Fruit fly (Drosophila melanogaster): Measurements from ENCODE around the gene CG16713.

The CG16713 gene

DNA sequence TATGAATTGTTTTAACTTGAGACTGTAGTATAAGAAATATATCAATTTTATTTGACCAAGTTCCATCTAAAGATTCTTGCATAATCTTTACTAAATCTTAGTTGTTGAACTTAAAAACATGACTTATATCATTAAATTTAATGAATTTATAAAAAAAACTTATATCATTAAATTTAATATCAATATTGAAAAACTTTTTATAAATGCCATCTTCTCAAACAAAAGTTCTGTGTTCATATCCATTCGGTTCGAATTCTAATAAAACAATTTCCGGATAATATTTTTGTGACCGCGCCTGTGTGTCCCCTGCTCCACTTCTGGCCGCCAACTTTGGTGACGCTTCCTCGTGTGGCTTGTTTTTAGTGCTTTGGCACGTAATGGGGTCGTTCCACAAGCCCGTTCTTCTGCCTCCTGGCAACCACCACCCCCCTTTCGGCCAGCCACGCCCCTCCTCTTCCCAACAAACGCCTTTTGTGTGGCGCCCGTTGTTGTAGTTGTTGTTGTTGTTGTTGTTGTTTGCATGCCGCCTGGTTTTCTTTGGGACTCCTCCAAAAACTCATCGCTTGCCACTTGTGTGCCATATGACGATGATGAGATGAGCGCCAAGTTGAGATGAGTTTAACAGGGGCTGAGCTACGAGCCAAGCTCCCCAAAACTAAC, 41.9 kb upstream of the CG16713 start (continued):
- TF ChIP-seq Vsx1 (GFP tag; optimal IDR thresholded peaks at IDR 0.05) (no peak), CG15269 (tag; optimal IDR thresholded peaks at IDR 0.05) (peak; percentile 1), gem (tag; optimal IDR thresholded peaks at IDR 0.05) (peak; percentile 53), CG1024 (GFP tag; IDR thresholded peaks at IDR 0.05) (no peak), dati (GFP tag; IDR thresholded peaks at IDR 0.05) (no peak), Awh (GFP tag; IDR thresholded peaks at IDR 0.05) (no peak), CG1529 (GFP tag; optimal IDR thresholded peaks at IDR 0.05) (no peak), CG2120 (GFP tag; optimal IDR thresholded peaks at IDR 0.05) (no peak), CG9437 (GFP tag; optimal IDR thresholded peaks at IDR 0.05) (peak; percentile 1), Stat92E (GFP tag; optimal IDR thresholded peaks at IDR 0.05) (no peak), CG6254 (GFP tag; optimal IDR thresholded peaks at IDR 0.05) (no peak), PHDP (tag; optimal IDR thresholded peaks at IDR 0.05) (peak; percentile 13), CG7556 (GFP tag; optimal IDR thresholded peaks at IDR 0.05) (peak; percentile 43), Sin3A (optimal IDR thresholded peaks at IDR 0.05) (no peak), CG15601 (tag; optimal IDR thresholded peaks at IDR 0.05) (no peak), pzg (GFP tag; optimal IDR thresholded peaks at IDR 0.05) (no peak), CG31224 (GFP tag; IDR thresholded peaks at IDR 0.05) (no peak), CG9817 (tag; optimal IDR thresholded peaks at IDR 0.05) (no peak), CG13894 (tag; optimal IDR thresholded peaks at IDR 0.05) (peak; percentile 61), dpn (GFP tag; optimal IDR thresholded peaks at IDR 0.05) (no peak), CG17912 (GFP tag; optimal IDR thresholded peaks at IDR 0.05) (no peak), CG11398 (GFP tag; optimal IDR thresholded peaks at IDR 0.05) (no peak), abd-A (tag; optimal IDR thresholded peaks at IDR 0.05) (peak; percentile 86), stwl (tag; optimal IDR thresholded peaks at IDR 0.05) (no peak), Asciz (GFP tag; optimal IDR thresholded peaks at IDR 0.05) (no peak), gfzf (GFP tag; optimal IDR thresholded peaks at IDR 0.05) (no peak), Dfd (GFP tag; optimal IDR thresholded peaks at IDR 0.05) (no peak), CG6791 (GFP tag; IDR thresholded peaks at IDR 0.05; ENCODE audit: partially characterized antibody) (no peak), nmo (GFP tag; optimal IDR thresholded peaks at IDR 0.05) (peak; percentile 1), Side (GFP tag; optimal IDR thresholded peaks at IDR 0.05) (no peak), seq (GFP tag; IDR thresholded peaks at IDR 0.05) (no peak), CG11696 (GFP tag; IDR thresholded peaks at IDR 0.05) (peak; percentile 55; the same call in 1 of the 2 replicates), Ssrp (tag; optimal IDR thresholded peaks at IDR 0.05) (peak; percentile 2), CG3065 (GFP tag; optimal IDR thresholded peaks at IDR 0.05) (no peak), grau (tag; optimal IDR thresholded peaks at IDR 0.05) (peak; percentile 25), corto (GFP tag; optimal IDR thresholded peaks at IDR 0.05) (no peak), ato (GFP tag; IDR thresholded peaks at IDR 0.05; ENCODE audit: partially characterized antibody) (no peak), bcd (GFP tag; optimal IDR thresholded peaks at IDR 0.05) (no peak), sens-2 (GFP tag; IDR thresholded peaks at IDR 0.05) (no peak), CG10321 (GFP tag; IDR thresholded peaks at IDR 0.05) (no peak), ems (GFP tag; optimal IDR thresholded peaks at IDR 0.05) (no peak), mld (GFP tag; IDR thresholded peaks at IDR 0.05; ENCODE audit: partially characterized antibody) (no peak), CG1233 (GFP tag; optimal IDR thresholded peaks at IDR 0.05) (no peak), Ets97D (GFP tag; optimal IDR thresholded peaks at IDR 0.05) (no peak), CG34224 (GFP tag; IDR thresholded peaks at IDR 0.05; ENCODE audit: partially characterized antibody) (no peak), CG11504 (tag; optimal IDR thresholded peaks at IDR 0.05) (peak; percentile 47), Hr51 (GFP tag; optimal IDR thresholded peaks at IDR 0.05) (peak in 1 of 2 experiments; percentile 39), CG18262 (tag; optimal IDR thresholded peaks at IDR 0.05) (peak; percentile 18), maf-S (GFP tag; optimal IDR thresholded peaks at IDR 0.05) (no peak)
